Fruit fly (Drosophila melanogaster) whole organism, embryonic: ENCODE measurements around the gene Cyp4d20.

Source experiments
- Abd-B ChIP-seq: fragments of 200-800 bp; sonication (Bioruptor generic); optimal IDR thresholded peaks from 2 replicates; lab custom pipeline; 2018; ENCODE audit warnings: missing biosample characterization, mild to moderate bottlenecking, missing genetic modification characterization, moderate library complexity
- Adf1 ChIP-seq: fragments of 200-800 bp; sonication (Bioruptor generic); IDR thresholded peaks from 2 replicates; pipeline ENCODE4 v1.3.6; 2022; ENCODE audit warnings: missing biosample characterization, missing genetic modification characterization
- Antp ChIP-seq: fragments of 200-800 bp; sonication (Bioruptor generic); optimal IDR thresholded peaks from 3 replicates; lab custom pipeline; 2016; ENCODE audit warnings: missing biosample characterization, missing genetic modification characterization
- Atf3 ChIP-seq: fragments of 200-800 bp; sonication (Bioruptor generic); optimal IDR thresholded peaks from 3 replicates; lab custom pipeline; 2016; ENCODE audit warnings: missing biosample characterization, missing genetic modification characterization
- BtbVII ChIP-seq: fragments of 200-800 bp; sonication (Bioruptor generic); optimal IDR thresholded peaks from 3 replicates; lab custom pipeline; 2017; ENCODE audit warnings: missing biosample characterization, mild to moderate bottlenecking, missing genetic modification characterization
- CG10979 ChIP-seq: fragments of 200-800 bp; sonication (Bioruptor generic); optimal IDR thresholded peaks from 2 replicates; lab custom pipeline; 2018; ENCODE audit warnings: missing biosample characterization, mild to moderate bottlenecking, missing genetic modification characterization, moderate library complexity
- CG14860 ChIP-seq: fragments of 200-800 bp; sonication (Bioruptor generic); IDR thresholded peaks from 3 replicates; pipeline ENCODE4 v1.3.6; 2022; ENCODE audit warnings: missing biosample characterization, missing genetic modification characterization; ENCODE audit not compliant: partially characterized antibody
- CG15601 ChIP-seq: fragments of 200-800 bp; sonication (Bioruptor generic); optimal IDR thresholded peaks from 3 replicates; lab custom pipeline; 2019; ENCODE audit warnings: missing biosample characterization, mild to moderate bottlenecking, missing genetic modification characterization, moderate library complexity
- CG16863 ChIP-seq: fragments of 200-800 bp; sonication (Bioruptor generic); optimal IDR thresholded peaks from 3 replicates; lab custom pipeline; 2016; ENCODE audit warnings: missing biosample characterization, missing genetic modification characterization
- CG17829 ChIP-seq: fragments of 200-800 bp; optimal IDR thresholded peaks from 2 replicates; lab custom pipeline; 2019; ENCODE audit warnings: missing biosample characterization, mild to moderate bottlenecking, missing genetic modification characterization, moderate library complexity
- CG2712 ChIP-seq: fragments of 200-800 bp; optimal IDR thresholded peaks from 3 replicates; lab custom pipeline; 2019; ENCODE audit warnings: missing biosample characterization, mild to moderate bottlenecking, missing genetic modification characterization, moderate library complexity
- CG30403 ChIP-seq: fragments of 200-800 bp; sonication (Bioruptor generic); optimal IDR thresholded peaks from 3 replicates; lab custom pipeline; 2016; ENCODE audit warnings: missing biosample characterization, missing genetic modification characterization
- CG31224 ChIP-seq: fragments of 200-800 bp; sonication (Bioruptor generic); IDR thresholded peaks from 2 replicates; pipeline ENCODE4 v1.3.6; 2022; ENCODE audit warnings: missing biosample characterization, missing genetic modification characterization
- CG43689 ChIP-seq: fragments of 200-800 bp; sonication (Bioruptor generic); IDR thresholded peaks from 2 replicates; pipeline ENCODE4 v1.3.6; 2022; ENCODE audit warnings: missing biosample characterization, missing genetic modification characterization
- CG4404 ChIP-seq: fragments of 200-800 bp; sonication (Bioruptor generic); IDR thresholded peaks from 2 replicates; pipeline ENCODE4 v1.3.6; 2022; ENCODE audit warnings: missing biosample characterization, missing genetic modification characterization
- CG5180 ChIP-seq: fragments of 200-800 bp; sonication (Bioruptor generic); optimal IDR thresholded peaks from 3 replicates; lab custom pipeline; 2017; ENCODE audit warnings: missing biosample characterization, missing genetic modification characterization, mild to moderate bottlenecking, moderate library complexity, missing genetic modification reagents
- CG7357 ChIP-seq: fragments of 200-800 bp; sonication (Bioruptor generic); IDR thresholded peaks from 3 replicates; pipeline ENCODE4 v1.3.6; 2022; ENCODE audit warnings: missing biosample characterization, missing genetic modification characterization
- CG9817 ChIP-seq: fragments of 200-800 bp; sonication (Bioruptor generic); optimal IDR thresholded peaks from 2 replicates; lab custom pipeline; 2018; ENCODE audit warnings: missing biosample characterization, mild to moderate bottlenecking, missing genetic modification characterization, moderate library complexity
- CoRest ChIP-seq: fragments of 200-800 bp; sonication (Bioruptor generic); optimal IDR thresholded peaks from 3 replicates; lab custom pipeline; 2018; ENCODE audit warnings: missing biosample characterization, mild to moderate bottlenecking, missing genetic modification characterization, moderate library complexity
- D19A ChIP-seq: fragments of 200-800 bp; optimal IDR thresholded peaks from 3 replicates; lab custom pipeline; 2019; ENCODE audit warnings: missing biosample characterization, mild to moderate bottlenecking, missing genetic modification characterization, moderate library complexity
- E2f1 ChIP-seq: fragments of 200-800 bp; sonication (Bioruptor generic); IDR thresholded peaks from 2 replicates; pipeline ENCODE4 v1.3.6; 2022; ENCODE audit warnings: missing biosample characterization, missing genetic modification characterization
- Fer3 ChIP-seq: fragments of 200-800 bp; sonication (Bioruptor generic); optimal IDR thresholded peaks from 2 replicates; lab custom pipeline; 2018; ENCODE audit warnings: missing biosample characterization, mild to moderate bottlenecking, missing genetic modification characterization, moderate library complexity
- Hr3 ChIP-seq: fragments of 200-800 bp; sonication (Bioruptor generic); optimal IDR thresholded peaks from 3 replicates; lab custom pipeline; 2016; ENCODE audit warnings: missing biosample characterization, missing genetic modification characterization
- Kr ChIP-seq: fragments of 200-800 bp; sonication (Bioruptor generic); optimal IDR thresholded peaks from 2 replicates; lab custom pipeline; 2017; ENCODE audit warnings: missing biosample characterization, mild to moderate bottlenecking, missing genetic modification characterization
- NFAT ChIP-seq: fragments of 200-800 bp; sonication (Bioruptor generic); IDR thresholded peaks from 2 replicates; pipeline ENCODE4 v1.3.6; 2022; ENCODE audit warnings: missing biosample characterization, missing genetic modification characterization
- Neu2 ChIP-seq: fragments of 200-800 bp; sonication (Bioruptor generic); optimal IDR thresholded peaks from 3 replicates; lab custom pipeline; 2016; ENCODE audit warnings: missing biosample characterization, missing genetic modification characterization, borderline replicate concordance
- Rx ChIP-seq: fragments of 200-800 bp; sonication (Bioruptor generic); IDR thresholded peaks from 2 replicates; pipeline ENCODE4 v1.3.6; 2022; ENCODE audit warnings: missing biosample characterization, missing genetic modification characterization
- Ssrp ChIP-seq: fragments of 200-800 bp; sonication (Bioruptor generic); optimal IDR thresholded peaks from 2 replicates; lab custom pipeline; 2018; ENCODE audit warnings: missing biosample characterization, mild to moderate bottlenecking, missing genetic modification characterization, moderate library complexity
- Xbp1 ChIP-seq: fragments of 200-800 bp; sonication (Bioruptor generic); optimal IDR thresholded peaks from 3 replicates; lab custom pipeline; 2016; ENCODE audit warnings: missing biosample characterization, mild to moderate bottlenecking, missing genetic modification characterization
- ac ChIP-seq: fragments of 200-800 bp; sonication (Bioruptor generic); optimal IDR thresholded peaks from 3 replicates; lab custom pipeline; 2017; ENCODE audit warnings: missing biosample characterization, mild to moderate bottlenecking, missing genetic modification characterization
- ase ChIP-seq: fragments of 200-800 bp; sonication (Bioruptor generic); IDR thresholded peaks from 3 replicates; pipeline ENCODE4 v1.3.6; 2022; ENCODE audit warnings: missing biosample characterization, missing genetic modification characterization
- caup ChIP-seq: fragments of 200-800 bp; sonication (Bioruptor generic); optimal IDR thresholded peaks from 3 replicates; lab custom pipeline; 2017; ENCODE audit warnings: missing biosample characterization, mild to moderate bottlenecking, missing genetic modification characterization, moderate library complexity; ENCODE audit not compliant: severe bottlenecking
- chinmo ChIP-seq: fragments of 200-800 bp; sonication (Bioruptor generic); IDR thresholded peaks from 4 replicates; pipeline ENCODE4 v1.3.6; 2022; ENCODE audit warnings: missing biosample characterization, missing genetic modification characterization; ENCODE audit not compliant: partially characterized antibody
- dm ChIP-seq: fragments of 200-800 bp; sonication (Bioruptor generic); optimal IDR thresholded peaks from 3 replicates; lab custom pipeline; 2016; ENCODE audit warnings: missing biosample characterization, missing genetic modification characterization
- dmrt11E ChIP-seq: fragments of 200-800 bp; sonication (Bioruptor generic); optimal IDR thresholded peaks from 3 replicates; lab custom pipeline; 2018; ENCODE audit warnings: missing biosample characterization, mild to moderate bottlenecking, missing genetic modification characterization, moderate library complexity
- gt ChIP-seq: fragments of 200-800 bp; sonication (Bioruptor generic); IDR thresholded peaks from 2 replicates; pipeline ENCODE4 v1.3.6; 2022; ENCODE audit warnings: missing biosample characterization, missing genetic modification characterization
- hkb ChIP-seq, 2 experiments: fragments of 200-800 bp in 1 of 2; fragments of >200 bp in 1 of 2; sonication (Bioruptor generic) in 1 of 2; IDR thresholded peaks in 1 of 2; optimal IDR thresholded peaks in 1 of 2; 2 replicates each; pipeline versions ENCODE4 v1.3.6 to Lab custom; 2017 to 2022; ENCODE audit warnings: missing biosample characterization in 1 of 2, missing genetic modification characterization in 1 of 2
- lola ChIP-seq, 3 experiments: fragments of >200 bp in 2 of 3; fragments of 200-800 bp in 1 of 3; sonication (Bioruptor generic) in 1 of 3; optimal IDR thresholded peaks; 2 replicates each; lab custom pipeline; 2017 to 2019; ENCODE audit warnings: missing biosample characterization in 3 of 3, missing genetic modification characterization in 3 of 3, mild to moderate bottlenecking in 1 of 3, moderate library complexity in 1 of 3
- oc ChIP-seq: fragments of 200-800 bp; sonication (Bioruptor generic); optimal IDR thresholded peaks from 2 replicates; lab custom pipeline; 2018; ENCODE audit warnings: missing biosample characterization, mild to moderate bottlenecking, missing genetic modification characterization, moderate library complexity
- pb ChIP-seq: fragments of 200-800 bp; sonication (Bioruptor generic); optimal IDR thresholded peaks from 3 replicates; lab custom pipeline; 2016; ENCODE audit warnings: missing biosample characterization, missing genetic modification characterization
- phol ChIP-seq: fragments of 200-800 bp; sonication (Bioruptor generic); optimal IDR thresholded peaks from 3 replicates; lab custom pipeline; 2018; ENCODE audit warnings: missing biosample characterization, mild to moderate bottlenecking, missing genetic modification characterization, moderate library complexity
- prd ChIP-seq, 3 experiments: fragments of >200 bp in 2 of 3; fragments of 200-800 bp in 1 of 3; sonication (Bioruptor generic) in 1 of 3; optimal IDR thresholded peaks in 2 of 3; IDR thresholded peaks in 1 of 3; 2 replicates in 2 of 3; 3 replicates in 1 of 3; pipeline versions ENCODE4 v1.3.6 to Lab custom; 2017 to 2022; ENCODE audit warnings: missing biosample characterization in 1 of 3, missing genetic modification characterization in 1 of 3
- pum ChIP-seq: fragments of 200-800 bp; sonication (Bioruptor generic); optimal IDR thresholded peaks from 2 replicates; lab custom pipeline; 2016; ENCODE audit warnings: missing biosample characterization, missing genetic modification characterization
- ranshi ChIP-seq: fragments of 200-800 bp; sonication (Bioruptor generic); IDR thresholded peaks from 2 replicates; pipeline ENCODE4 v1.3.6; 2022; ENCODE audit warnings: missing biosample characterization, missing genetic modification characterization
- sens ChIP-seq: fragments of 200-800 bp; sonication (Bioruptor generic); peaks from one replicate; lab custom pipeline; 2016; ENCODE audit warnings: missing biosample characterization, missing genetic modification characterization
- tio ChIP-seq: fragments of 200-800 bp; sonication (Bioruptor generic); optimal IDR thresholded peaks from 2 replicates; lab custom pipeline; 2017; ENCODE audit warnings: missing biosample characterization, missing genetic modification characterization, inconsistent platforms
- tx ChIP-seq: fragments of 200-800 bp; sonication (Bioruptor generic); optimal IDR thresholded peaks from 2 replicates; lab custom pipeline; 2016; ENCODE audit warnings: missing biosample characterization, missing genetic modification characterization
- unc-4 ChIP-seq: fragments of 200-800 bp; sonication (Bioruptor generic); IDR thresholded peaks from 2 replicates; pipeline ENCODE4 v1.3.6; 2022; ENCODE audit warnings: missing biosample characterization, missing genetic modification characterization; ENCODE audit not compliant: partially characterized antibody
- usp ChIP-seq: fragments of >200 bp; optimal IDR thresholded peaks from 2 replicates; lab custom pipeline; 2017; ENCODE audit warnings: missing biosample characterization, missing genetic modification characterization

The Cyp4d20 gene

DNA sequence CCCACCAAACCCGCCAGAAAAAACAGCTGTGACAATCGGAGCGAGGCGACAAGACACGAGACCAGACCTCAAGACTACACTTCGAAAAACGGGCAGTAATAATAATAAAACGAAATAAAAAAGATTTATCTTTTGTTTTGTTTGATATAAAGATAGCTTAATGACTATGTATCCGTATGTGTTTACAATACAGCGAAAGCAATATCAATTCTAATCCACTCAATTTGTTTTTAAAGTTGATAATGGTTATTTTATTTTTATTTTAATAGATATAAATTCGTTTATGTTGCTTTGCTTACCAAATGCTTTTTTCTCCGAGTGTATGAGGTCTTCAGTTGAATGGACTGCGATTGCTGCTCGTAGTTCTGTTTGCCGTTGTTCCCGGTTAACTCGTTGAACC lies 1.0 kb upstream of the Cyp4d20 start (continued):
- no peak for TF ChIP-seq tio (GFP tag; lab: Kevin White, UChicago)
- peak; percentile 33 for TF ChIP-seq CG15601 (tag; lab: Kevin White, UChicago)
- TF ChIP-seq CG4404 (GFP tag; lab: Robert Waterston, UW): 0 out of 2 replicates have a peak, but pooled peaks have one; percentile 20
- TF ChIP-seq CG2712: peak; percentile 79
- TF ChIP-seq Kr: no peak
- TF ChIP-seq pb (GFP tag; lab: Kevin White, UChicago): no peak
- peak; percentile 8 for TF ChIP-seq dm (GFP tag; lab: Kevin White, UChicago)
- TF ChIP-seq gt (GFP tag; lab: Robert Waterston, UW): no peak
- TF ChIP-seq Hr3: peak; percentile 14
- TF ChIP-seq CG7357 (GFP tag; lab: Robert Waterston, UW): peak; percentile 31; the same call in 1 of the 3 replicates
- peak; percentile 47 for TF ChIP-seq CoRest
- peak; percentile 54 for TF ChIP-seq CG30403
- TF ChIP-seq tx (GFP tag; lab: Kevin White, UChicago): no peak
- TF ChIP-seq unc-4: no peak
- TF ChIP-seq CG16863 (GFP tag; lab: Kevin White, UChicago): peak; percentile 9
- peak; percentile 45 for TF ChIP-seq dmrt11E
- TF ChIP-seq sens (GFP tag; lab: Kevin White, UChicago): peak; percentile 73
- TF ChIP-seq oc (tag; lab: Kevin White, UChicago): no peak
- TF ChIP-seq Xbp1 (GFP tag; lab: Kevin White, UChicago): peak; percentile 27
- no peak for TF ChIP-seq chinmo
- TF ChIP-seq lola (GFP tag; optimal IDR thresholded peaks at IDR 0.05; lab: Kevin White, UChicago): peak in 1 of 3 experiments; percentile 55
- peak; percentile 1 for TF ChIP-seq Fer3 (tag; lab: Kevin White, UChicago)
- TF ChIP-seq BtbVII (GFP tag; lab: Kevin White, UChicago): peak; percentile 47
- TF ChIP-seq Neu2: no peak
- TF ChIP-seq D19A (tag; lab: Kevin White, UChicago): peak; percentile 62
- TF ChIP-seq phol (tag; lab: Kevin White, UChicago): peak; percentile 76
- TF ChIP-seq CG31224: no peak
- TF ChIP-seq caup (GFP tag; lab: Kevin White, UChicago): peak; percentile 22
- no peak for TF ChIP-seq NFAT
- TF ChIP-seq usp (GFP tag; lab: Kevin White, UChicago): no peak
- no peak for TF ChIP-seq prd (optimal IDR thresholded peaks at IDR 0.05; lab: Kevin White, UChicago)
- TF ChIP-seq prd (GFP tag; IDR thresholded peaks at IDR 0.05; lab: Robert Waterston, UW): peak; percentile 41; the same call in 1 of the 3 replicates
- peak; percentile 24 for TF ChIP-seq Ssrp
- TF ChIP-seq Abd-B: peak; percentile 12
- peak; percentile 20 for TF ChIP-seq CG9817 (tag; lab: Kevin White, UChicago)
- TF ChIP-seq Rx (GFP tag; lab: Robert Waterston, UW): 0 out of 2 replicates have a peak, but pooled peaks have one; percentile 17
- peak; percentile 40 for TF ChIP-seq CG17829 (tag; lab: Kevin White, UChicago)
- peak; percentile 80 for TF ChIP-seq CG10979 (tag; lab: Kevin White, UChicago)
- TF ChIP-seq Atf3 (GFP tag; lab: Kevin White, UChicago): peak; percentile 29
- peak; percentile 4 for TF ChIP-seq CG5180 (GFP tag; lab: Kevin White, UChicago)
- no peak for TF ChIP-seq CG43689 (GFP tag; lab: Robert Waterston, UW)
- TF ChIP-seq Antp: no peak
- TF ChIP-seq E2f1 (GFP tag; lab: Robert Waterston, UW): 0 out of 2 replicates have a peak, but pooled peaks have one; percentile 16
- 0 out of 2 replicates have a peak, but pooled peaks have one; percentile 10 for TF ChIP-seq ranshi (GFP tag; lab: Robert Waterston, UW)
- TF ChIP-seq ac (GFP tag; lab: Kevin White, UChicago): no peak
- no peak for TF ChIP-seq CG14860 (GFP tag; lab: Robert Waterston, UW)
- TF ChIP-seq ase: peak; percentile 22; the same call in 1 of the 3 replicates
- TF ChIP-seq Adf1 (GFP tag; lab: Robert Waterston, UW): no peak
- TF ChIP-seq pum (GFP tag; lab: Kevin White, UChicago): no peak
- no peak for TF ChIP-seq hkb (optimal IDR thresholded peaks at IDR 0.05; lab: Kevin White, UChicago)
- peak; percentile 51 for TF ChIP-seq hkb (GFP tag; IDR thresholded peaks at IDR 0.05; lab: Robert Waterston, UW)
